Fruit fly (Drosophila melanogaster) whole organism, adult: ENCODE data around the gene CG13658.

Source experiments
- CG14711 ChIP-seq: fragments of 200-800 bp; sonication (Bioruptor generic); optimal IDR thresholded peaks from 2 replicates; lab custom pipeline; 2018; ENCODE audit warnings: missing biosample characterization, mild to moderate bottlenecking, missing genetic modification characterization, moderate library complexity
- CG1620 ChIP-seq: fragments of 200-800 bp; sonication (Bioruptor generic); optimal IDR thresholded peaks from 2 replicates; lab custom pipeline; 2016; ENCODE audit warnings: missing biosample characterization, missing genetic modification characterization
- CG33017 ChIP-seq: fragments of 200-800 bp; sonication (Bioruptor generic); optimal IDR thresholded peaks from 2 replicates; lab custom pipeline; 2018; ENCODE audit warnings: missing biosample characterization, mild to moderate bottlenecking, missing genetic modification characterization, moderate library complexity
- CG5204 ChIP-seq: fragments of 200-800 bp; sonication (Bioruptor generic); optimal IDR thresholded peaks from 2 replicates; lab custom pipeline; 2016; ENCODE audit warnings: missing biosample characterization, missing genetic modification characterization
- Clk ChIP-seq: fragments of 200-800 bp; sonication (Bioruptor generic); optimal IDR thresholded peaks from 2 replicates; lab custom pipeline; 2017; ENCODE audit warnings: missing biosample characterization, missing genetic modification characterization
- Mnt ChIP-seq: fragments of 200-800 bp; sonication (Bioruptor generic); optimal IDR thresholded peaks from 2 replicates; lab custom pipeline; 2016; ENCODE audit warnings: missing biosample characterization, mild to moderate bottlenecking, missing genetic modification characterization
- bab1 ChIP-seq: fragments of 200-800 bp; sonication (Bioruptor generic); optimal IDR thresholded peaks from 3 replicates; lab custom pipeline; 2019; ENCODE audit warnings: missing biosample characterization, mild to moderate bottlenecking, missing genetic modification characterization, moderate library complexity
- cic ChIP-seq: fragments of 200-800 bp; sonication (Bioruptor generic); optimal IDR thresholded peaks from 2 replicates; lab custom pipeline; 2017; ENCODE audit warnings: missing biosample characterization, mild to moderate bottlenecking, missing genetic modification characterization, moderate library complexity
- cnc ChIP-seq, 2 experiments: fragments of >200 bp; optimal IDR thresholded peaks; 2 replicates each; lab custom pipeline; 2017
- kay ChIP-seq: fragments of 200-800 bp; sonication (Bioruptor generic); peaks from one replicate; lab custom pipeline; 2016; ENCODE audit warnings: missing biosample characterization, missing genetic modification characterization, borderline replicate concordance
- ovo ChIP-seq: fragments of 200-800 bp; sonication (Bioruptor generic); optimal IDR thresholded peaks from 2 replicates; lab custom pipeline; 2016; ENCODE audit warnings: missing biosample characterization, missing genetic modification characterization
- tj ChIP-seq: fragments of 200-800 bp; sonication (Bioruptor generic); optimal IDR thresholded peaks from 3 replicates; lab custom pipeline; 2017; ENCODE audit warnings: missing biosample characterization, mild to moderate bottlenecking, missing genetic modification characterization, moderate library complexity

- TF ChIP-seq Mnt (GFP tag; lab: Kevin White, UChicago) (peak; percentile 33), CG1620 (GFP tag; lab: Kevin White, UChicago) (no peak), CG33017 (tag; lab: Kevin White, UChicago) (peak; percentile 45), ovo (GFP tag; lab: Kevin White, UChicago) (peak; percentile 23), kay (GFP tag; lab: Kevin White, UChicago) (peak; percentile 90), CG14711 (no peak), CG5204 (GFP tag; lab: Kevin White, UChicago) (no peak), Clk (GFP tag; lab: Kevin White, UChicago) (no peak), tj (GFP tag; lab: Kevin White, UChicago) (no peak), cnc (optimal IDR thresholded peaks at IDR 0.05; lab: Kevin White, UChicago) (no peak), cic (peak; percentile 65), bab1 (GFP tag; lab: Kevin White, UChicago) (no peak)
Measured at dm6 chr3R:25279796-25280350, 7.4 kb upstream of the CG13658 start, which contains the start of gene CG10514.
